Worm (Caenorhabditis elegans) whole organism, mixed stage, embryonic: ENCODE results near the gene C26F1.3.
A peak's percentile ranks its signal among the peaks of the same experiment; 100 is the strongest.

Experiments
- M03D4.4 ChIP-seq: sonication (generic microtip); optimal IDR thresholded peaks from 2 replicates; lab custom pipeline; 2017; ENCODE audit warnings: mild to moderate bottlenecking, missing genetic modification characterization, missing compliant biosample characterization
- bed-3 ChIP-seq: fragments of 200-800 bp; sonication (Bioruptor generic); optimal IDR thresholded peaks from 3 replicates; lab custom pipeline; 2018; ENCODE audit warnings: mild to moderate bottlenecking, missing genetic modification characterization, moderate library complexity, missing compliant biosample characterization
- ceh-39 ChIP-seq: fragments of 150-350 bp; optimal IDR thresholded peaks from 2 replicates; lab custom pipeline; 2014; ENCODE audit warnings: missing biosample characterization, missing genetic modification characterization
- ceh-43 ChIP-seq: fragments of 200-800 bp; sonication (Bioruptor generic); optimal IDR thresholded peaks from 2 replicates; lab custom pipeline; 2018; ENCODE audit warnings: mild to moderate bottlenecking, missing genetic modification characterization, moderate library complexity, missing compliant biosample characterization
- ces-1 ChIP-seq: fragments of 150-350 bp; optimal IDR thresholded peaks from 2 replicates; lab custom pipeline; 2014; ENCODE audit warnings: missing biosample characterization, missing genetic modification reagents, missing genetic modification characterization
- cnd-1 ChIP-seq: fragments of 200-800 bp; sonication (Bioruptor generic); optimal IDR thresholded peaks from 2 replicates; lab custom pipeline; 2018; ENCODE audit warnings: mild to moderate bottlenecking, missing genetic modification characterization, missing compliant biosample characterization
- drap-1 ChIP-seq: fragments of 200-800 bp; sonication (Bioruptor generic); optimal IDR thresholded peaks from 3 replicates; lab custom pipeline; 2018; ENCODE audit warnings: mild to moderate bottlenecking, missing genetic modification characterization, missing compliant biosample characterization
- elt-1 ChIP-seq: sonication (generic microtip); optimal IDR thresholded peaks from 2 replicates; lab custom pipeline; 2017; ENCODE audit warnings: missing genetic modification characterization, mild to moderate bottlenecking, missing compliant biosample characterization, antibody characterized with exemption, moderate library complexity, borderline replicate concordance; ENCODE audit not compliant: insufficient read depth
- elt-3 ChIP-seq: fragments of 150-350 bp; optimal IDR thresholded peaks from 2 replicates; lab custom pipeline; 2014; ENCODE audit warnings: missing biosample characterization, missing genetic modification characterization
- flh-1 ChIP-seq: fragments of 200-800 bp; sonication (Bioruptor generic); optimal IDR thresholded peaks from 2 replicates; lab custom pipeline; 2018; ENCODE audit warnings: mild to moderate bottlenecking, missing genetic modification characterization, moderate library complexity, missing compliant biosample characterization
- ham-2 ChIP-seq: fragments of 200-800 bp; sonication (Bioruptor generic); optimal IDR thresholded peaks from 2 replicates; lab custom pipeline; 2018; ENCODE audit warnings: mild to moderate bottlenecking, missing genetic modification characterization, missing compliant biosample characterization
- hlh-1 ChIP-seq: fragments of 150-350 bp; optimal IDR thresholded peaks from 2 replicates; lab custom pipeline; 2014; ENCODE audit warnings: missing biosample characterization, missing genetic modification reagents, missing genetic modification characterization
- lin-13 ChIP-seq: fragments of 150-350 bp; optimal IDR thresholded peaks from 2 replicates; lab custom pipeline; 2014; ENCODE audit warnings: missing biosample characterization, missing genetic modification characterization
- lin-32 ChIP-seq: fragments of 200-800 bp; sonication (Bioruptor generic); optimal IDR thresholded peaks from 2 replicates; lab custom pipeline; 2018; ENCODE audit warnings: mild to moderate bottlenecking, missing genetic modification characterization, missing compliant biosample characterization
- lsy-2 ChIP-seq: fragments of 150-350 bp; optimal IDR thresholded peaks from 2 replicates; lab custom pipeline; 2014; ENCODE audit warnings: missing biosample characterization, missing genetic modification characterization
- mep-1 ChIP-seq: fragments of 150-350 bp; optimal IDR thresholded peaks from 2 replicates; lab custom pipeline; 2017; ENCODE audit warnings: missing biosample characterization, missing genetic modification reagents, missing genetic modification characterization, inconsistent platforms
- mls-2 ChIP-seq: sonication (generic microtip); optimal IDR thresholded peaks from 2 replicates; lab custom pipeline; 2016; ENCODE audit warnings: mild to moderate bottlenecking, missing genetic modification characterization, moderate library complexity, missing compliant biosample characterization
- nhr-12 ChIP-seq: fragments of 150-350 bp; optimal IDR thresholded peaks from 2 replicates; lab custom pipeline; 2014; ENCODE audit warnings: missing biosample characterization, missing genetic modification characterization
- nhr-2 ChIP-seq: fragments of 150-350 bp; optimal IDR thresholded peaks from 2 replicates; lab custom pipeline; 2014; ENCODE audit warnings: missing biosample characterization, missing genetic modification characterization
- nhr-237 ChIP-seq: fragments of 150-350 bp; optimal IDR thresholded peaks from 2 replicates; lab custom pipeline; 2014; ENCODE audit warnings: missing biosample characterization, missing genetic modification characterization
- nhr-28 ChIP-seq: fragments of 150-350 bp; optimal IDR thresholded peaks from 2 replicates; lab custom pipeline; 2014; ENCODE audit warnings: missing biosample characterization, missing genetic modification characterization
- nhr-76 ChIP-seq: sonication (generic microtip); optimal IDR thresholded peaks from 2 replicates; lab custom pipeline; 2017; ENCODE audit warnings: missing biosample characterization, missing genetic modification characterization
- pha-4 ChIP-seq: fragments of 150-350 bp; optimal IDR thresholded peaks from 2 replicates; lab custom pipeline; 2018; ENCODE audit warnings: missing biosample characterization, missing genetic modification reagents, missing genetic modification characterization
- sem-2 ChIP-seq: fragments of 200-800 bp; sonication (Bioruptor generic); optimal IDR thresholded peaks from 2 replicates; lab custom pipeline; 2018; ENCODE audit warnings: mild to moderate bottlenecking, missing genetic modification characterization, missing compliant biosample characterization
- snpc-4 ChIP-seq: fragments of 150-350 bp; optimal IDR thresholded peaks from 2 replicates; lab custom pipeline; 2014; ENCODE audit warnings: missing biosample characterization, missing genetic modification characterization
- sptf-1 ChIP-seq: sonication (generic microtip); optimal IDR thresholded peaks from 2 replicates; lab custom pipeline; 2017; ENCODE audit warnings: mild to moderate bottlenecking, missing genetic modification characterization, moderate library complexity, missing compliant biosample characterization
- tbx-8 ChIP-seq: fragments of 200-800 bp; sonication (Bioruptor generic); optimal IDR thresholded peaks from 2 replicates; lab custom pipeline; 2018; ENCODE audit warnings: mild to moderate bottlenecking, missing genetic modification characterization, moderate library complexity, missing compliant biosample characterization
- unc-120 ChIP-seq: sonication (generic microtip); optimal IDR thresholded peaks from 2 replicates; lab custom pipeline; 2017; ENCODE audit warnings: missing genetic modification characterization, missing compliant biosample characterization; ENCODE audit not compliant: poor library complexity, severe bottlenecking
- unc-62 ChIP-seq: fragments of 150-350 bp; optimal IDR thresholded peaks from 2 replicates; lab custom pipeline; 2014; ENCODE audit warnings: missing biosample characterization, missing genetic modification reagents, missing genetic modification characterization
- zip-8 ChIP-seq: fragments of 150-350 bp; optimal IDR thresholded peaks from 2 replicates; lab custom pipeline; 2014; ENCODE audit warnings: missing biosample characterization, missing genetic modification characterization
- ztf-11 ChIP-seq: fragments of 150-350 bp; optimal IDR thresholded peaks from 2 replicates; lab custom pipeline; 2014; ENCODE audit warnings: missing biosample characterization, missing genetic modification characterization

Gene C26F1.3

ce11 chrV:7747132-7747531 is 30.0 kb upstream of the C26F1.3 start:
- TF ChIP-seq ces-1 (GFP tag; lab: Kevin White, UChicago) (no peak), nhr-237 (tag; lab: Kevin White, UChicago) (no peak), flh-1 (GFP tag; lab: Kevin White, UChicago) (no peak), unc-62 (GFP tag; lab: Kevin White, UChicago) (no peak), lin-13 (tag; lab: Kevin White, UChicago) (no peak), zip-8 (no peak), pha-4 (tag; lab: Kevin White, UChicago) (no peak), unc-120 (tag; lab: Kevin White, UChicago) (no peak), lsy-2 (no peak), nhr-2 (no peak), cnd-1 (tag; lab: Kevin White, UChicago) (no peak), ceh-43 (GFP tag; lab: Kevin White, UChicago) (no peak), sptf-1 (no peak), snpc-4 (tag; lab: Kevin White, UChicago) (no peak), drap-1 (GFP tag; lab: Kevin White, UChicago) (no peak), tbx-8 (GFP tag; lab: Kevin White, UChicago) (no peak)
- TF ChIP-seq, all 35 proteins: peak for 0

- TF ChIP-seq lsy-2 = no peak
- no peak for TF ChIP-seq bed-3
- no peak for TF ChIP-seq ces-1 (GFP tag; lab: Kevin White, UChicago)
- TF ChIP-seq nhr-2 = no peak
- TF ChIP-seq lin-13 (tag; lab: Kevin White, UChicago) = no peak
These were observed 29.0 kb upstream of the C26F1.3 start for ce11 chrV:7747987-7748607.

- TF ChIP-seq ztf-11 (no peak), ceh-39 (tag; lab: Kevin White, UChicago) (no peak), unc-62 (GFP tag; lab: Kevin White, UChicago) (no peak), flh-1 (GFP tag; lab: Kevin White, UChicago) (no peak), hlh-1 (tag; lab: Kevin White, UChicago) (no peak), zip-8 (no peak), tbx-8 (GFP tag; lab: Kevin White, UChicago) (no peak), pha-4 (tag; lab: Kevin White, UChicago) (no peak), nhr-12 (no peak), elt-3 (no peak), nhr-2 (no peak)
These were observed 27.4 kb upstream of the C26F1.3 start for ce11 chrV:7749708-7750107.

ce11 chrV:7754557-7754956 is 22.5 kb upstream of the C26F1.3 start, which contains the start of gene T05B11.4:
Gene T05B11.4, minus strand, starts transcription at chrV:7754657.
- no peak for TF ChIP-seq unc-62 (GFP tag; lab: Kevin White, UChicago)
- no peak for TF ChIP-seq flh-1 (GFP tag; lab: Kevin White, UChicago)
- no peak for TF ChIP-seq unc-120 (tag; lab: Kevin White, UChicago)
- no peak for TF ChIP-seq cnd-1 (tag; lab: Kevin White, UChicago)
- no peak for TF ChIP-seq ham-2 (GFP tag; lab: Kevin White, UChicago)

- TF ChIP-seq flh-1 (GFP tag; lab: Kevin White, UChicago) (no peak), zip-8 (no peak), elt-1 (tag; lab: Kevin White, UChicago) (no peak), ham-2 (GFP tag; lab: Kevin White, UChicago) (no peak), lin-13 (tag; lab: Kevin White, UChicago) (no peak), pha-4 (tag; lab: Kevin White, UChicago) (no peak), lin-32 (no peak), sem-2 (GFP tag; lab: Kevin White, UChicago) (no peak), ceh-39 (tag; lab: Kevin White, UChicago) (no peak), cnd-1 (tag; lab: Kevin White, UChicago) (no peak), mls-2 (no peak), ces-1 (GFP tag; lab: Kevin White, UChicago) (no peak)
These were observed 21.1 kb upstream of the C26F1.3 start for ce11 chrV:7755991-7756390.

- peak; percentile 70 for TF ChIP-seq unc-62 (GFP tag; lab: Kevin White, UChicago)
- TF ChIP-seq mls-2 = no peak
- no peak for TF ChIP-seq sem-2 (GFP tag; lab: Kevin White, UChicago)
- TF ChIP-seq unc-120 (tag; lab: Kevin White, UChicago) = peak; percentile 27
- peak; percentile 66 for TF ChIP-seq ces-1 (GFP tag; lab: Kevin White, UChicago)
- TF ChIP-seq M03D4.4 (tag; lab: Kevin White, UChicago) = no peak
- no peak for TF ChIP-seq nhr-28
- TF ChIP-seq bed-3 = no peak
- no peak for TF ChIP-seq mep-1 (tag; lab: Kevin White, UChicago)
- no peak for TF ChIP-seq nhr-2
- no peak for TF ChIP-seq ceh-43 (GFP tag; lab: Kevin White, UChicago)
- TF ChIP-seq nhr-76 = no peak
- TF ChIP-seq elt-1 (tag; lab: Kevin White, UChicago) = no peak
These were observed 17.8 kb upstream of the C26F1.3 start for ce11 chrV:7759270-7759669.
